Fruit fly (Drosophila melanogaster) whole organism, wandering third instar larva: ENCODE measurements around the gene CG11836.
A peak's percentile ranks its signal among the peaks of the same experiment; 100 is the strongest.

Source experiments
- CG32264 ChIP-seq: fragments of 200-800 bp; sonication (Bioruptor generic); optimal IDR thresholded peaks from 2 replicates; lab custom pipeline; 2016; ENCODE audit warnings: missing biosample characterization, missing genetic modification characterization
- CG9705 ChIP-seq: fragments of 200-800 bp; sonication (Bioruptor generic); optimal IDR thresholded peaks from 2 replicates; lab custom pipeline; 2018; ENCODE audit warnings: missing biosample characterization, mild to moderate bottlenecking, missing genetic modification characterization
- CrebA ChIP-seq: fragments of 200-800 bp; sonication (Bioruptor generic); optimal IDR thresholded peaks from 2 replicates; lab custom pipeline; 2016; ENCODE audit warnings: missing biosample characterization, mild to moderate bottlenecking, missing genetic modification characterization, borderline replicate concordance
- Dif ChIP-seq: fragments of 200-275, 200-300 bp; sonication (Bioruptor generic); optimal IDR thresholded peaks from 2 replicates; lab custom pipeline; 2018; ENCODE audit warnings: missing biosample characterization, missing genetic modification characterization; ENCODE audit not compliant: partially characterized antibody
- HLH106 ChIP-seq: fragments of 200-800 bp; optimal IDR thresholded peaks from 3 replicates; lab custom pipeline; 2019; ENCODE audit warnings: missing biosample characterization, mild to moderate bottlenecking, missing genetic modification characterization, moderate library complexity
- Hnf4 ChIP-seq: fragments of 200-800 bp; sonication (Bioruptor generic); optimal IDR thresholded peaks from 2 replicates; lab custom pipeline; 2016; ENCODE audit warnings: missing biosample characterization, mild to moderate bottlenecking, missing genetic modification characterization
- Hr78 ChIP-seq: fragments of >200 bp; optimal IDR thresholded peaks from 2 replicates; lab custom pipeline; 2017; ENCODE audit warnings: missing biosample characterization, missing genetic modification characterization
- Hr83 ChIP-seq: fragments of 200-300 bp; sonication (Bioruptor generic); optimal IDR thresholded peaks from 2 replicates; lab custom pipeline; 2016; ENCODE audit warnings: missing biosample characterization, mild to moderate bottlenecking, missing genetic modification characterization, moderate library complexity; ENCODE audit not compliant: poor library complexity, severe bottlenecking
- Jra ChIP-seq: sonication (Bioruptor generic); optimal IDR thresholded peaks from 2 replicates; lab custom pipeline; 2016; ENCODE audit warnings: missing biosample characterization, missing genetic modification characterization
- Mio ChIP-seq: sonication (Bioruptor generic); optimal IDR thresholded peaks from 2 replicates; lab custom pipeline; 2016; ENCODE audit warnings: missing biosample characterization, missing genetic modification characterization
- Myc ChIP-seq: fragments of >200 bp; optimal IDR thresholded peaks from 2 replicates; lab custom pipeline; 2017
- OdsH ChIP-seq: fragments of 200-800 bp; sonication (Bioruptor generic); optimal IDR thresholded peaks from 2 replicates; lab custom pipeline; 2016; ENCODE audit warnings: missing biosample characterization, mild to moderate bottlenecking, missing genetic modification characterization
- Rel ChIP-seq, 2 experiments: fragments of 200-800 bp; sonication (Bioruptor generic) in 1 of 2; optimal IDR thresholded peaks; 2 replicates in 1 of 2; 3 replicates in 1 of 2; lab custom pipeline; 2016 to 2019; ENCODE audit warnings: mild to moderate bottlenecking in 2 of 2, missing biosample characterization in 2 of 2, missing genetic modification characterization in 2 of 2, moderate library complexity in 1 of 2
- Sp1 ChIP-seq: fragments of 200-800 bp; sonication (Bioruptor generic); optimal IDR thresholded peaks from 3 replicates; lab custom pipeline; 2019; ENCODE audit warnings: missing biosample characterization, mild to moderate bottlenecking, missing genetic modification characterization, moderate library complexity
- br ChIP-seq: fragments of 200-800 bp; sonication (Bioruptor generic); optimal IDR thresholded peaks from 2 replicates; lab custom pipeline; 2016; ENCODE audit warnings: missing biosample characterization, missing genetic modification characterization
- dl ChIP-seq, 2 experiments: fragments of 175-275, 200-275 bp in 1 of 2; fragments of 200-275 bp in 1 of 2; sonication (Bioruptor generic); optimal IDR thresholded peaks; lab custom pipeline; 2018; ENCODE audit warnings: mild to moderate bottlenecking in 2 of 2, missing biosample characterization in 2 of 2, missing genetic modification characterization in 2 of 2, moderate library complexity in 2 of 2; ENCODE audit not compliant: partially characterized antibody in 2 of 2, insufficient read depth in 1 of 2
- dmrt93B ChIP-seq: fragments of 200-800 bp; sonication (Bioruptor generic); optimal IDR thresholded peaks from 2 replicates; lab custom pipeline; 2018; ENCODE audit warnings: missing biosample characterization, mild to moderate bottlenecking, missing genetic modification characterization
- dsf ChIP-seq: sonication (Bioruptor generic); optimal IDR thresholded peaks from 2 replicates; lab custom pipeline; 2016; ENCODE audit warnings: missing biosample characterization, missing genetic modification characterization, borderline replicate concordance
- ey ChIP-seq: fragments of 200-800 bp; sonication (Bioruptor generic); optimal IDR thresholded peaks from 2 replicates; lab custom pipeline; 2016; ENCODE audit warnings: missing biosample characterization, missing genetic modification characterization
- foxo ChIP-seq, 2 experiments: fragments of 200-800 bp; sonication (Bioruptor generic); optimal IDR thresholded peaks; 2 replicates in 1 of 2; 3 replicates in 1 of 2; lab custom pipeline; 2016 to 2017; ENCODE audit warnings: missing biosample characterization in 2 of 2, missing genetic modification characterization in 2 of 2
- h ChIP-seq: fragments of 200-800 bp; sonication (Bioruptor generic); optimal IDR thresholded peaks from 3 replicates; lab custom pipeline; 2016; ENCODE audit warnings: missing biosample characterization, mild to moderate bottlenecking, missing genetic modification characterization
- jim ChIP-seq: fragments of 175-275, 200-325 bp; sonication (Bioruptor generic); optimal IDR thresholded peaks from 2 replicates; lab custom pipeline; 2016; ENCODE audit warnings: missing biosample characterization, mild to moderate bottlenecking, missing genetic modification characterization
- lola ChIP-seq: fragments of >200 bp; optimal IDR thresholded peaks from 2 replicates; lab custom pipeline; 2017; ENCODE audit warnings: missing biosample characterization, missing genetic modification characterization
- pan ChIP-seq: fragments of >200 bp; optimal IDR thresholded peaks from 2 replicates; lab custom pipeline; 2017
- psq ChIP-seq: fragments of 200-800 bp; sonication (Bioruptor generic); optimal IDR thresholded peaks from 3 replicates; lab custom pipeline; 2017; ENCODE audit warnings: missing biosample characterization, mild to moderate bottlenecking, missing genetic modification characterization, moderate library complexity
- rgr ChIP-seq: fragments of 200-800 bp; sonication (Bioruptor generic); optimal IDR thresholded peaks from 3 replicates; lab custom pipeline; 2016; ENCODE audit warnings: missing biosample characterization, mild to moderate bottlenecking, missing genetic modification characterization
- sv ChIP-seq: fragments of 200-800 bp; sonication (Bioruptor generic); optimal IDR thresholded peaks from 3 replicates; lab custom pipeline; 2016; ENCODE audit warnings: missing biosample characterization, missing genetic modification characterization
- tai ChIP-seq: sonication (Bioruptor generic); optimal IDR thresholded peaks from 2 replicates; lab custom pipeline; 2016; ENCODE audit warnings: missing biosample characterization, missing genetic modification characterization
- usp ChIP-seq: fragments of >200 bp; optimal IDR thresholded peaks from 2 replicates; lab custom pipeline; 2017; ENCODE audit warnings: missing biosample characterization, missing genetic modification characterization

The CG11836 gene

DNA sequence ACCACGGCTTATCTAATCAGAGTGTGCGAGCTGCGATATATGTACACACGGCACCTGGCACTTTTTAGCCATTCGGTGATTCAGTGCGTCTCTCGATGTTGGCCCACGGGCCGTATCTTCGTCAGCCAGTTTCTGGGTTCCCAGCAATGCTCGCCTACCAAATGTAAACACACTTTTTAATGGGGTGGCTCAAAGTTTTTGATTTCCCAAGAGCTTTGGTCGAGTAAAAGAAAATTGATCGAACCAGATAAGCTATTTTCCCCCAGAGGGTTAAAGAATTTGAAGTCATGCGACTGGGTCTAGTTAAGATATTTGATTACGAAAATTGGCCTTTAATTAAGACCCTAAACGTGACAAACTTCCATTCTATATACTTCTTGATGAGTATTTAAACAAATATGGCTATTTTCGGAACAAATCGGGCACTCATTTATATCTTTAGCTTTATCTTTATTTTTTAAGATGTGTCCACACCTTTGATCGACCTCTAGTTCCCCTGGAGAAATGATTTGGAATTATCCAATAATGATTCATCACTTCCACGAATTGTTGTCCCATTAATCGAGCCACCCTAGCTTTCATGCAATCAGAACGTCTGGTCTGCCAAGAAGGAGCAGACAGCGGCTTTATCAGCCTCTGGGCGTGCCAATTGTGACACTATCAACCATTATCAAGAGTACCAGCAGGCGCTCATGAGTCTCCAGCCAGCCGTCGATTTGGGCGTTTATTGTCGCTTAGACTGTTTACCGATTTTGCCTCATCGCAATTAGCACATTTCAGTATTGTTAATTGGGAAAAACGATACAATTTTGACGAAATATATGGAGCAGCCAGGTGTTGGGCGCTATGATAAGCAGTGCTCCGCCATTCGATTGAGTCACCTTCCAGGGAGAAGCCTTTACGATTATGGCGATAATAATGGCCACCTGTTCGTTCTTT is 43.4 kb upstream of the CG11836 start:
- TF ChIP-seq psq (peak; percentile 60), CG32264 (GFP tag; lab: Kevin White, UChicago) (peak; percentile 79), pan (lab: Kevin White, UChicago) (no peak), OdsH (GFP tag; lab: Kevin White, UChicago) (peak; percentile 71), Hr83 (GFP tag; lab: Kevin White, UChicago) (peak; percentile 8), dsf (GFP tag; lab: Kevin White, UChicago) (no peak), h (peak; percentile 77), Jra (GFP tag; lab: Kevin White, UChicago) (peak; percentile 50), lola (GFP tag; lab: Kevin White, UChicago) (no peak), Hr78 (GFP tag; lab: Kevin White, UChicago) (no peak), tai (GFP tag; lab: Kevin White, UChicago) (no peak), ey (peak; percentile 72), rgr (peak; percentile 69), Myc (lab: Kevin White, UChicago) (no peak), Rel (GFP tag; optimal IDR thresholded peaks at IDR 0.05; lab: Kevin White, UChicago) (no peak), Rel (tag; optimal IDR thresholded peaks at IDR 0.05; lab: Kevin White, UChicago) (peak; percentile 13), HLH106 (tag; lab: Kevin White, UChicago) (no peak), foxo (GFP tag; optimal IDR thresholded peaks at IDR 0.05; lab: Kevin White, UChicago) (peak; percentile 72 to 81), Dif (GFP tag; lab: Kevin White, UChicago) (peak; percentile 45), jim (GFP tag; lab: Kevin White, UChicago) (no peak), CrebA (GFP tag; lab: Kevin White, UChicago) (no peak), dmrt93B (GFP tag; lab: Kevin White, UChicago) (no peak), Hnf4 (GFP tag; lab: Kevin White, UChicago) (no peak), Mio (GFP tag; lab: Kevin White, UChicago) (peak; percentile 39), CG9705 (GFP tag; lab: Kevin White, UChicago) (peak; percentile 2), usp (no peak), br (GFP tag; lab: Kevin White, UChicago) (no peak), Sp1 (GFP tag; lab: Kevin White, UChicago) (peak; percentile 79)

dm6 chr3R:25032686-25033085 is 38.2 kb upstream of the CG11836 start:
- TF ChIP-seq CrebA (GFP tag; lab: Kevin White, UChicago), result no peak
- TF ChIP-seq Jra (GFP tag; lab: Kevin White, UChicago), result no peak
- TF ChIP-seq dl (GFP tag; optimal IDR thresholded peaks at IDR 0.05; lab: Kevin White, UChicago; ENCODE audit: insufficient read depth in 1 of 2, partially characterized antibody in 2 of 2), result no peak
- no peak for TF ChIP-seq ey

dm6 chr3R:25033142-25033586 is 37.8 kb upstream of the CG11836 start, which contains the start of gene Smg6:
TSS of gene Smg6 (minus strand) at chr3R:25033465.
- TF ChIP-seq Mio (GFP tag; lab: Kevin White, UChicago) (no peak), sv (no peak), Hr83 (GFP tag; lab: Kevin White, UChicago) (peak; percentile 20), lola (GFP tag; lab: Kevin White, UChicago) (no peak)

DNA sequence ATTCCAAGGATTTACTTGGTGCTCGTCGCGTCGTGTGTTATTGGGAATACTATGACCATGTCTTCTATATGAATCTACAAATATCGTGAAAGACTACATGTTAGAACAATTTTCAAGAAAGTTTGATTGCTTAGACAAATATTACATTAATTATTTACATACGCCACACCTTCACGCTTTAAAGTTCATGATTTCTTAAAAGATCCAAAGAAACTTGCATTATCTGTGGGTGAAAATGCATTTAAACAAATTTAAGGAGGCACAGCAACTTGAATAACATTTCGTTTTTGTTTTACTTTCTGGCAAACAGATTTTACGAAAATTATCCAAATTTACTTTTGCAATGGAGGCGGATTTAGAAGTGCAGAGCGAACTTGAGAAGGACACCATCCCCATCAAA is 34.3 kb upstream of the CG11836 start, which contains the start of gene CG31115:
CG31115 (plus strand) TSS at position 301 of the 400 bp plus-strand sequence.
- TF ChIP-seq Mio (GFP tag; lab: Kevin White, UChicago) (no peak), Jra (GFP tag; lab: Kevin White, UChicago) (no peak)

- TF ChIP-seq CG32264 (GFP tag; lab: Kevin White, UChicago) (peak; percentile 33), Mio (GFP tag; lab: Kevin White, UChicago) (peak; percentile 26), sv (peak; percentile 72), Hr83 (GFP tag; lab: Kevin White, UChicago) (peak; percentile 20), Jra (GFP tag; lab: Kevin White, UChicago) (peak; percentile 64), ey (peak; percentile 57), psq (peak; percentile 21), OdsH (GFP tag; lab: Kevin White, UChicago) (peak; percentile 49), Hnf4 (GFP tag; lab: Kevin White, UChicago) (no peak), Myc (lab: Kevin White, UChicago) (peak; percentile 64), lola (GFP tag; lab: Kevin White, UChicago) (no peak), foxo (GFP tag; optimal IDR thresholded peaks at IDR 0.05; lab: Kevin White, UChicago) (no peak)
- TF ChIP-seq, all 38 proteins: peak for 9
These were observed 31.9 kb upstream of the CG11836 start, which contains the start of the genes Ythdf and bai for dm6 chr3R:25039028-25039476. TSS of gene Ythdf (minus strand) at chr3R:25039249. TSS of gene bai (plus strand) at chr3R:25039374.
